Fruit fly (Drosophila melanogaster) whole organism, pupa: ENCODE results near the gene Gad1.

ENCODE experiments used
- CG12605 ChIP-seq: fragments of 200-800 bp; sonication (Bioruptor generic); IDR thresholded peaks from 2 replicates; pipeline ENCODE4 v1.3.6; 2022; ENCODE audit warnings: missing biosample characterization, missing genetic modification characterization
- CG17806 ChIP-seq: fragments of 200-800 bp; sonication (Bioruptor generic); optimal IDR thresholded peaks from 2 replicates; lab custom pipeline; 2018; ENCODE audit warnings: missing biosample characterization, mild to moderate bottlenecking, missing genetic modification characterization, moderate library complexity
- CG8301 ChIP-seq: fragments of 200-800 bp; sonication (Bioruptor generic); optimal IDR thresholded peaks from 2 replicates; lab custom pipeline; 2018; ENCODE audit warnings: missing biosample characterization, mild to moderate bottlenecking, missing genetic modification characterization
- D1 ChIP-seq: fragments of 200-800 bp; sonication (Bioruptor generic); optimal IDR thresholded peaks from 2 replicates; lab custom pipeline; 2018; ENCODE audit warnings: missing biosample characterization, mild to moderate bottlenecking, missing genetic modification characterization, moderate library complexity
- Snoo ChIP-seq: fragments of 200-800 bp; sonication (Bioruptor generic); optimal IDR thresholded peaks from 3 replicates; lab custom pipeline; 2017; ENCODE audit warnings: missing biosample characterization, mild to moderate bottlenecking, missing genetic modification characterization, inconsistent platforms
- fd96Ca ChIP-seq: fragments of 200-800 bp; sonication (Bioruptor generic); IDR thresholded peaks from 3 replicates; pipeline ENCODE4 v1.3.6; 2022; ENCODE audit warnings: missing biosample characterization, missing genetic modification characterization
- gl ChIP-seq: fragments of 200-800 bp; sonication (Bioruptor generic); optimal IDR thresholded peaks from 2 replicates; lab custom pipeline; 2018; ENCODE audit warnings: missing biosample characterization, mild to moderate bottlenecking, missing genetic modification characterization

dm6 chr3L:4083442-4083841 is 5.1 kb downstream of the Gad1 start:
- TF ChIP-seq CG12605 (no peak), fd96Ca (no peak), gl (tag; lab: Kevin White, UChicago) (no peak), CG17806 (tag; lab: Kevin White, UChicago) (no peak), Snoo (tag; lab: Kevin White, UChicago) (no peak), D1 (tag; lab: Kevin White, UChicago) (no peak), CG8301 (tag; lab: Kevin White, UChicago) (no peak)
